Fruit fly (Drosophila melanogaster): Measurements from ENCODE around the gene kairos.

Gene kairos

DNA sequence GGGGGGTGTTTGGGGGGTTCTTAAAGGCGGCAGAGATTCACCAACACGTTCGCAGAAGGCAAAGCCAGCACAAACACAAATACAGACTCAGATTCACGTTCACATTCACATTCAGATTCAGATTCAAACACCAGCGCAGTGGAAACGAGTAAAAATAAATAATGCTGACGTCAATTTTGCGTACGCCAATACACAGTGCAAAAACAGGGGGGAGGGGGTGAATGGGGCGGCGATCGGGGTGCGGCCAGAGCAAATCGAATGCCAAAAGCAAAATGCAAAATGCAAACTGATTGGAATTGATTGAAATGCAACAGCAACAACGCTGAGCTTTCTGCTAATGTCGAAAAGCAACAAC, 12.6 kb upstream of the kairos start:
- no peak for TF ChIP-seq HLH106 (tag; optimal IDR thresholded peaks at IDR 0.05)
- no peak for TF ChIP-seq Rel (GFP tag; optimal IDR thresholded peaks at IDR 0.05)
- TF ChIP-seq Rel (tag; optimal IDR thresholded peaks at IDR 0.05): peak; percentile 18

DNA sequence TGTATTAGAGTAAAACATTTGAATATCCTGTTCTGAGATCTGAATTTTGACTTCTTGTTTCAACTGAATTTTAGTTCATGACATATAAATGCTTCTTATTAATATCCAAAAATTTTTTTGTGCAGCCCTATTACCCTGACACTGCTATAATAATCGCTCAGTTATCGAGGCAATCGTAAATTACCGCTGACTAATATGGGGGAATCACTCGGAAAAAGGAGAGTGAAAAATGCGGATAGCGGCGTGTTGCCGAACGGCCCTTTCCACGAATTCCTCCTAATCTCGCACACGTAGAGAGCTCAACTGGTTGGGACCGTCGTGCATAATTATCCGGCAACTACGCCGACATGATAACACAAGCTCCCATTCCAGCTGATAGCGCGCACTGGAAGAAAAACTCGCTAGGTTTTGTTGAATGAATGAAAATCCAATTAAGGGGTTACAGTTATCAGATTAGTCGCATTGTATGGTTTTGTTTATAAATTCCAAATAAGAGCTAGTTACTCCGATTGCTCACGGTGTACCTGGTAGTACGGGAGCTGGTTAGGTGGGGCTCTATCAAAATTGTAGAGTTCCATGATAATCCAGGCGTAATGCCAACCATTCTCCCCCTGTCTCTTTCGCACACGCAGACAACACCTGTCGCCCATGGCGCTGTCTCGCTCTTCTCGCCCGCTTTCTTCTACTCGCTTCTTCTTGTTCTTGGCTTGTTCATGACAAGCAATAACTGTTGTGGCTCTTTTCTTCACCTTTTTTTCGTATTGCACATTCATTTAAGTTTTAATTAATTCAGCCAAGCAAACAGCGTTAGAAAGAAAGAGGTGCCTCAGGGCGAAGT, 12.0 kb upstream of the kairos start:
- TF ChIP-seq Dfd (GFP tag; optimal IDR thresholded peaks at IDR 0.05) (no peak), OdsH (GFP tag; optimal IDR thresholded peaks at IDR 0.05) (peak; percentile 78), sv (GFP tag; optimal IDR thresholded peaks at IDR 0.05) (peak; percentile 25), pan (optimal IDR thresholded peaks at IDR 0.05) (no peak), CG9705 (GFP tag; optimal IDR thresholded peaks at IDR 0.05) (no peak), sage (GFP tag; optimal IDR thresholded peaks at IDR 0.05) (no peak), Hr83 (GFP tag; optimal IDR thresholded peaks at IDR 0.05; ENCODE audit: poor library complexity, severe bottlenecking) (no peak), GATAd (GFP tag; optimal IDR thresholded peaks at IDR 0.05) (no peak), Sp1 (GFP tag; optimal IDR thresholded peaks at IDR 0.05) (peak; percentile 62), N (GFP tag; optimal IDR thresholded peaks at IDR 0.05) (no peak), brk (GFP tag; optimal IDR thresholded peaks at IDR 0.05) (peak; percentile 44), foxo (GFP tag; optimal IDR thresholded peaks at IDR 0.05) (peak in 1 of 2 experiments; percentile 76), usp (GFP tag; optimal IDR thresholded peaks at IDR 0.05) (no peak), h (GFP tag; optimal IDR thresholded peaks at IDR 0.05) (peak; percentile 88), CG32264 (GFP tag; optimal IDR thresholded peaks at IDR 0.05) (peak; percentile 28), Mio (GFP tag; optimal IDR thresholded peaks at IDR 0.05) (peak; percentile 5), Vsx2 (GFP tag; optimal IDR thresholded peaks at IDR 0.05; ENCODE audit: partially characterized antibody) (no peak), Jra (GFP tag; optimal IDR thresholded peaks at IDR 0.05) (no peak), tai (GFP tag; optimal IDR thresholded peaks at IDR 0.05) (no peak), Abd-B (GFP tag; optimal IDR thresholded peaks at IDR 0.05) (no peak), Hr78 (GFP tag; optimal IDR thresholded peaks at IDR 0.05) (no peak), Dif (GFP tag; optimal IDR thresholded peaks at IDR 0.05; ENCODE audit: partially characterized antibody) (no peak), br (GFP tag; optimal IDR thresholded peaks at IDR 0.05) (peak; percentile 82), psq (GFP tag; optimal IDR thresholded peaks at IDR 0.05) (peak; percentile 66), Rel (GFP tag; optimal IDR thresholded peaks at IDR 0.05) (peak; percentile 21), Rel (tag; optimal IDR thresholded peaks at IDR 0.05) (peak; percentile 96), rgr (GFP tag; optimal IDR thresholded peaks at IDR 0.05) (peak; percentile 81), fru (GFP tag; optimal IDR thresholded peaks at IDR 0.05) (peak; percentile 72), dmrt93B (GFP tag; optimal IDR thresholded peaks at IDR 0.05) (no peak), Hnf4 (GFP tag; optimal IDR thresholded peaks at IDR 0.05) (peak; percentile 73), jim (GFP tag; optimal IDR thresholded peaks at IDR 0.05) (no peak), CrebA (GFP tag; optimal IDR thresholded peaks at IDR 0.05; ENCODE audit: borderline replicate concordance) (peak; percentile 16), woc (GFP tag; optimal IDR thresholded peaks at IDR 0.05) (peak; percentile 44), dl (GFP tag; optimal IDR thresholded peaks at IDR 0.05; ENCODE audit: insufficient read depth in 1 of 2, partially characterized antibody in 2 of 2) (no peak), dsf (GFP tag; optimal IDR thresholded peaks at IDR 0.05; ENCODE audit: borderline replicate concordance) (no peak), Myc (optimal IDR thresholded peaks at IDR 0.05) (no peak), HLH106 (tag; optimal IDR thresholded peaks at IDR 0.05) (peak; percentile 57), ey (GFP tag; optimal IDR thresholded peaks at IDR 0.05) (peak; percentile 84), lola (GFP tag; optimal IDR thresholded peaks at IDR 0.05) (no peak)

Measured in whole organism, wandering third instar larva.